Worm (Caenorhabditis elegans): Measurements from ENCODE around the gene irld-22.

DNA sequence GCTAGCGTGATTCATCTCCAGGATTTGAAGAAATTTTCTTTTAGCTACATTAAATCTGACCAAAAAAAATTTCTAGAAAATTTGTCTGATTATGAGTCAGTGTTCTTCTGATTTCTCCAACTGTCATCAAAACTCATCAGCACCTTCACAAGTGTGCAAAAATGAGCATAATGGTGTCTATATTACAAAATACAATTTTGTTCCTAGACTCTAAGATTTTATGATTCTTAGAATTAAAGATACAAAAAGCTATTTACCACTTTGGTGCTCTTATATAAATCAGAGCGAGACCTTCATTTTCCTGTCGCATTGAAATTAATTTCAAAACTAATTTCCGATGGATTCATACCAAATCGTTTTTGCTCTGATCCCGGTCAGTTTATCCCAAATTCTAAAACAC lies 12.5 kb upstream of the irld-22 start, which contains the start of gene srx-68:
- TF ChIP-seq elt-3 (tag; optimal IDR thresholded peaks at IDR 0.05) (no peak), flh-1 (GFP tag; optimal IDR thresholded peaks at IDR 0.05) (no peak), ham-2 (GFP tag; optimal IDR thresholded peaks at IDR 0.05) (no peak), unc-120 (tag; optimal IDR thresholded peaks at IDR 0.05; ENCODE audit: poor library complexity, severe bottlenecking) (no peak), unc-62 (GFP tag; optimal IDR thresholded peaks at IDR 0.05) (no peak), nhr-237 (tag; optimal IDR thresholded peaks at IDR 0.05) (no peak), blmp-1 (tag; optimal IDR thresholded peaks at IDR 0.05) (no peak), ceh-39 (tag; optimal IDR thresholded peaks at IDR 0.05) (no peak), unc-39 (tag; optimal IDR thresholded peaks at IDR 0.05) (no peak), nhr-12 (tag; optimal IDR thresholded peaks at IDR 0.05) (no peak), ces-1 (GFP tag; optimal IDR thresholded peaks at IDR 0.05) (no peak)
